Worm (Caenorhabditis elegans) whole organism, L4 larva: ENCODE results near the gene C47E8.1.

Experiments used
- jun-1 ChIP-seq: fragments of 150-350 bp; optimal IDR thresholded peaks from 2 replicates; lab custom pipeline; 2014; ENCODE audit warnings: missing biosample characterization, missing genetic modification reagents, missing genetic modification characterization
- lin-13 ChIP-seq: fragments of 150-350 bp; optimal IDR thresholded peaks from 2 replicates; lab custom pipeline; 2014; ENCODE audit warnings: missing biosample characterization, missing genetic modification reagents, missing genetic modification characterization
- lin-39 ChIP-seq: fragments of 150-350 bp; optimal IDR thresholded peaks from 2 replicates; lab custom pipeline; 2014; ENCODE audit warnings: missing biosample characterization, missing genetic modification reagents, missing genetic modification characterization
- nhr-11 ChIP-seq: fragments of 150-350 bp; optimal IDR thresholded peaks from 2 replicates; lab custom pipeline; 2014; ENCODE audit warnings: missing biosample characterization, missing genetic modification characterization
- nhr-28 ChIP-seq: fragments of 150-350 bp; optimal IDR thresholded peaks from 2 replicates; lab custom pipeline; 2014; ENCODE audit warnings: missing biosample characterization, missing genetic modification characterization

DNA sequence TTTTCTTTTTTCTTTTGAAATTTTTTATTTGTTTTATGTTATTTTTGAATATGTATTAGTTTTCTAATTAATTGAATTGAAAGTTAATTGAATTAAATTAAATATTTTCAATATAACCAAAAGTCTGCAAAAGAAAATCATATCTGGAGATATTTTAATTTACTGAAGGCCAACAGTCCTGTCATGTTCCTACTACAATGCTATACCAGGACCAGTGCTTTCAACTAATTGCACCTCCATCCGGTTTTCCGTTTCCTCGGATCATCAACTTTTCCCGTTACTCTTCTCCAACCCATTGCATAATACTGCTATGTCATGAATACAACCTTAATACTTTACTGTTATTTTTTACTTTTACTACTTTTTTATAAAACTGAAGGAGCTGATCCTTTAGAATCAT, 46.5 kb downstream of the C47E8.1 start, which contains the start of gene R08A2.5:
- TF ChIP-seq nhr-28 (tag; lab: Kevin White, UChicago) (no peak), lin-39 (tag; lab: Kevin White, UChicago) (no peak), nhr-11 (tag; lab: Kevin White, UChicago) (no peak), jun-1 (tag; lab: Kevin White, UChicago) (no peak), lin-13 (GFP tag; lab: Kevin White, UChicago) (no peak)
